Worm (Caenorhabditis elegans): ENCODE results near the gene C49G7.12.

DNA sequence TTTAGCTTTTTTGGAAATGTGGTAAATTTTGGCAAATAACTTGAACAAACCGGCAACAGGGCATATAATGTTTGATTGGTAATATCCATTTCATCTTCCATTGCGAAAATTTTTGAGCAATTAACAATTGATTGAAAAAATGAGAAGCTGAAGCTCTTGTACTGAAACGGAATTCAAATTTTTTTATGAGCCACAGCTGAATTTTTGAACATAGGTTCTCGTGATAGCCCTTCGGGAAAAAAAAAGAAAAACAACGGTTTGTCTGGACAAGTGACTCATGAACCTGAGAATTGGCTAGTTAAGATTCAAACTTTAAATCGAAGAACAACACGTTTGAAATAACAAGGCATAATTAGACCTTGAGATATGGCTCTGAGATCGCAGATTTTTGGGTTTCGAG, 42.4 kb upstream of the C49G7.12 start, which contains the start of gene srx-62:
- TF ChIP-seq ztf-23 (GFP tag; IDR thresholded peaks at IDR 0.05) (no peak), ref-1 (GFP tag; conservative IDR thresholded peaks at IDR 0.05) (no peak), cog-1 (tag; optimal IDR thresholded peaks at IDR 0.05) (no peak), tab-1 (GFP tag; IDR thresholded peaks at IDR 0.05) (no peak), ztf-29 (GFP tag; IDR thresholded peaks at IDR 0.05) (no peak), flt-1 (GFP tag; IDR thresholded peaks at IDR 0.05) (no peak), med-1 (GFP tag; optimal IDR thresholded peaks at IDR 0.05; ENCODE audit: insufficient read depth) (no peak), klf-2 (GFP tag; conservative IDR thresholded peaks at IDR 0.05) (no peak)

All from whole organism, midembryonic.